Fruit fly (Drosophila melanogaster) whole organism, adult: Measurements from ENCODE around the gene CG3734.

Experiments
- CG11617 ChIP-seq: fragments of 200-800 bp; sonication (Bioruptor generic); optimal IDR thresholded peaks from 2 replicates; lab custom pipeline; 2017; ENCODE audit warnings: mild to moderate bottlenecking, missing biosample characterization, missing genetic modification reagents, missing genetic modification characterization
- CG12768 ChIP-seq: fragments of 200-800 bp; sonication (Bioruptor generic); optimal IDR thresholded peaks from 2 replicates; lab custom pipeline; 2017; ENCODE audit warnings: missing biosample characterization, missing genetic modification characterization, mild to moderate bottlenecking, moderate library complexity, missing genetic modification reagents
- CG14711 ChIP-seq: fragments of 200-800 bp; sonication (Bioruptor generic); optimal IDR thresholded peaks from 2 replicates; lab custom pipeline; 2018; ENCODE audit warnings: missing biosample characterization, mild to moderate bottlenecking, missing genetic modification characterization, moderate library complexity
- CG1620 ChIP-seq: fragments of 200-800 bp; sonication (Bioruptor generic); optimal IDR thresholded peaks from 2 replicates; lab custom pipeline; 2016; ENCODE audit warnings: missing biosample characterization, missing genetic modification characterization
- CG33017 ChIP-seq: fragments of 200-800 bp; sonication (Bioruptor generic); optimal IDR thresholded peaks from 2 replicates; lab custom pipeline; 2018; ENCODE audit warnings: missing biosample characterization, mild to moderate bottlenecking, missing genetic modification characterization, moderate library complexity
- CG5204 ChIP-seq: fragments of 200-800 bp; sonication (Bioruptor generic); optimal IDR thresholded peaks from 2 replicates; lab custom pipeline; 2016; ENCODE audit warnings: missing biosample characterization, missing genetic modification characterization
- CG7045 ChIP-seq: fragments of 200-800 bp; sonication (Bioruptor generic); optimal IDR thresholded peaks from 2 replicates; lab custom pipeline; 2017; ENCODE audit warnings: missing biosample characterization, mild to moderate bottlenecking, missing genetic modification characterization
- CG7101 ChIP-seq: fragments of 200-800 bp; sonication (Bioruptor generic); optimal IDR thresholded peaks from 2 replicates; lab custom pipeline; 2018; ENCODE audit warnings: missing biosample characterization, mild to moderate bottlenecking, missing genetic modification characterization, moderate library complexity
- Clk ChIP-seq: fragments of 200-800 bp; sonication (Bioruptor generic); optimal IDR thresholded peaks from 2 replicates; lab custom pipeline; 2017; ENCODE audit warnings: missing biosample characterization, missing genetic modification characterization
- Crg-1 ChIP-seq: fragments of 200-800 bp; sonication (Bioruptor generic); optimal IDR thresholded peaks from 2 replicates; lab custom pipeline; 2016; ENCODE audit warnings: missing biosample characterization, missing genetic modification characterization
- Hr96 ChIP-seq: fragments of 200-800 bp; sonication (Bioruptor generic); optimal IDR thresholded peaks from 2 replicates; lab custom pipeline; 2016; ENCODE audit warnings: missing biosample characterization, missing genetic modification characterization
- Mnt ChIP-seq: fragments of 200-800 bp; sonication (Bioruptor generic); optimal IDR thresholded peaks from 2 replicates; lab custom pipeline; 2016; ENCODE audit warnings: missing biosample characterization, mild to moderate bottlenecking, missing genetic modification characterization
- bab1 ChIP-seq: fragments of 200-800 bp; sonication (Bioruptor generic); optimal IDR thresholded peaks from 3 replicates; lab custom pipeline; 2019; ENCODE audit warnings: missing biosample characterization, mild to moderate bottlenecking, missing genetic modification characterization, moderate library complexity
- cic ChIP-seq: fragments of 200-800 bp; sonication (Bioruptor generic); optimal IDR thresholded peaks from 2 replicates; lab custom pipeline; 2017; ENCODE audit warnings: missing biosample characterization, mild to moderate bottlenecking, missing genetic modification characterization, moderate library complexity
- cnc ChIP-seq, 2 experiments: fragments of >200 bp; optimal IDR thresholded peaks; 2 replicates each; lab custom pipeline; 2017
- kay ChIP-seq: fragments of 200-800 bp; sonication (Bioruptor generic); peaks from one replicate; lab custom pipeline; 2016; ENCODE audit warnings: missing biosample characterization, missing genetic modification characterization, borderline replicate concordance
- ovo ChIP-seq: fragments of 200-800 bp; sonication (Bioruptor generic); optimal IDR thresholded peaks from 2 replicates; lab custom pipeline; 2016; ENCODE audit warnings: missing biosample characterization, missing genetic modification characterization
- pad ChIP-seq: fragments of 200-800 bp; sonication (Bioruptor generic); optimal IDR thresholded peaks from 3 replicates; lab custom pipeline; 2017; ENCODE audit warnings: missing biosample characterization, missing genetic modification characterization, mild to moderate bottlenecking, moderate library complexity, missing genetic modification reagents
- tj ChIP-seq: fragments of 200-800 bp; sonication (Bioruptor generic); optimal IDR thresholded peaks from 3 replicates; lab custom pipeline; 2017; ENCODE audit warnings: missing biosample characterization, mild to moderate bottlenecking, missing genetic modification characterization, moderate library complexity
- toe ChIP-seq: fragments of 200-800 bp; sonication (Bioruptor generic); optimal IDR thresholded peaks from 2 replicates; lab custom pipeline; 2016; ENCODE audit warnings: missing biosample characterization, missing genetic modification characterization

CG3734 gene

DNA sequence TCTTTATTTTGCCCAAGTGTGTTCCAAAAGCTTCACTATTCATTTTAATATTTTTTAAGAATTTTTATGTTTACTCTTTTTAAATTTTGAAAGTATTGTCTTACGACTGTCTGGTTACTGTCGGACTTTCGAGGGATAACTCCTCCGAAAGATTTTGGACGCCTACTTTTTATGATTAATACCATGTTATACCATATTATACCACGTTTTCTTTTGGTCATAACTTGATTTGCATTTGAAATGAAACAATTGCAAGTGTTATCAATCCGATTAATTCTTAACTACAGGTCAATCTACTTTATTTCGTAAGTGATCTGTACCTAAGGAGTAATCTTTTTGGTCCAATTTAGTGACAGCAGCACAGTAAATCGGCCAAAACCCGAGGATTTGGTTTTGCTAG is 11.7 kb upstream of the CG3734 start, which contains the start of gene CG31404:
Gene CG31404, minus strand, starts transcription at position 101 of the 400 bp plus-strand sequence.
- TF ChIP-seq Clk (no peak), CG12768 (no peak), cnc (optimal IDR thresholded peaks at IDR 0.05; lab: Kevin White, UChicago) (no peak), CG5204 (no peak)

- TF ChIP-seq cnc (optimal IDR thresholded peaks at IDR 0.05; lab: Kevin White, UChicago) (no peak), pad (GFP tag; lab: Kevin White, UChicago) (no peak), Hr96 (no peak), Mnt (no peak)
These were observed 10.5 kb upstream of the CG3734 start, which contains the start of gene CG31245 for dm6 chr3R:19377125-19377524. Gene CG31245 (minus strand): TSS chr3R:19377225.

- no peak for TF ChIP-seq bab1 (GFP tag; lab: Kevin White, UChicago)
- no peak for TF ChIP-seq cnc (optimal IDR thresholded peaks at IDR 0.05; lab: Kevin White, UChicago)
These were observed 4.4 kb upstream of the CG3734 start for dm6 chr3R:19383298-19383697.

DNA sequence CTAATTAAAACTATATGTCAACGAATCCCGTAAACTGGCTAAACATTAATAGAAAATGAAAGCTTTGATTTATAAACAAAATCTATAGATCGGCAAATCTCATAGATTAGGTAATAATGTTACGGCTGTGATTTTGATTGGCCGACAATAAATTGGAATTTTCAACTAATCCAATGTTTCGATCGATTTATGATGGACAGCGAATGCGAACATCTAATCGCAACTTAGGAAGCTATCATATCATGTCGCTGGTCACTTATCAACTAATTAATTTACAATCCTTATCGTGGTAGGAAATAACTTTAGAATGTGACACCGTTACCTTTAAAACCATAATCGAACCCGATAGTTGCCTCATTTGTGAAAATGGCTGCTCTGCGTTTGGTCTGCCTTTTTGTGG is 2.3 kb downstream of the CG3734 start, which contains the start of gene CG18493:
Gene CG18493, plus strand, starts transcription at position 352 of the 400 bp plus-strand sequence.
- TF ChIP-seq cic (GFP tag; lab: Kevin White, UChicago) (peak; percentile 10), CG7101 (no peak), kay (GFP tag; lab: Kevin White, UChicago) (no peak)

dm6 chr3R:19393060-19393459 is 5.4 kb downstream of the CG3734 start, which contains the start of gene CG3739:
Gene CG3739 (plus strand): TSS chr3R:19393360.
- TF ChIP-seq Mnt = no peak
- TF ChIP-seq bab1 (GFP tag; lab: Kevin White, UChicago) = no peak
- no peak for TF ChIP-seq ovo (GFP tag; lab: Kevin White, UChicago)
- no peak for TF ChIP-seq CG7101
- TF ChIP-seq CG5204 = no peak
- TF ChIP-seq Clk = no peak
- no peak for TF ChIP-seq Crg-1
- TF ChIP-seq cic (GFP tag; lab: Kevin White, UChicago) = no peak
- TF ChIP-seq CG7045 (GFP tag; lab: Kevin White, UChicago) = no peak
- TF ChIP-seq pad (GFP tag; lab: Kevin White, UChicago) = no peak

DNA sequence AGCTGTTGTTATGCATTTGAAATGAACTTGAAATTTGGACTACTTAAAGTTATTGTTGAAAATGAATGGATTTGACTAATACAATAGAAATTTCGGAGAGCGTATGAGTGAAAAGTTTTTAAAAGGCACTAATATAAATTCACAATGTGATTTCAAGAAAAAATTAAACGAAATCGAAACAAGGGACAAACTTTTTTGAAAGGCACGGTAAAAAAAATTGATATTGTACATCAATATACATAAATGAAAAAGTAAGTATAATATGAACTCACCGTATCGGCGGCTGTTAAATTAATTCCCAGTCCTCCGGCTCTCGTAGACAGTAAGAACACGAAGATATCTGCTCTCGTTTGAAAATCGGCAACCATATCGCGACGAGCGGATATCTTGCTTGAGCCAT is 10.8 kb downstream of the CG3734 start, which contains the start of gene CG31244:
Gene CG31244, minus strand, starts transcription at position 101 of the 400 bp plus-strand sequence.
- TF ChIP-seq Hr96 (no peak), bab1 (GFP tag; lab: Kevin White, UChicago) (no peak)

dm6 chr3R:19403096-19403515 is 15.4 kb downstream of the CG3734 start, which contains the start of the genes Ino80 and Aptx:
Gene Ino80 (minus strand): TSS chr3R:19403153.
Gene Aptx (plus strand): TSS chr3R:19403455.
- peak; percentile 75 for TF ChIP-seq ovo (GFP tag; lab: Kevin White, UChicago)
- TF ChIP-seq CG1620 (GFP tag; lab: Kevin White, UChicago) = peak; percentile 91
- TF ChIP-seq CG12768 = peak; percentile 91
- TF ChIP-seq cnc (optimal IDR thresholded peaks at IDR 0.05; lab: Kevin White, UChicago) = no peak
- TF ChIP-seq pad (GFP tag; lab: Kevin White, UChicago) = peak; percentile 71
- TF ChIP-seq CG33017 (tag; lab: Kevin White, UChicago) = peak; percentile 87
- TF ChIP-seq CG7045 (GFP tag; lab: Kevin White, UChicago) = peak; percentile 94
- peak; percentile 40 for TF ChIP-seq cic (GFP tag; lab: Kevin White, UChicago)
- peak; percentile 78 for TF ChIP-seq Mnt
- TF ChIP-seq kay (GFP tag; lab: Kevin White, UChicago) = no peak
- peak; percentile 91 for TF ChIP-seq CG7101
- TF ChIP-seq CG14711 (tag; lab: Kevin White, UChicago) = peak; percentile 87
- peak; percentile 68 for TF ChIP-seq tj
- peak; percentile 93 for TF ChIP-seq CG5204
- TF ChIP-seq Crg-1 = peak; percentile 84
- TF ChIP-seq Hr96 = peak; percentile 85
- peak; percentile 85 for TF ChIP-seq Clk
- TF ChIP-seq CG11617 (GFP tag; lab: Kevin White, UChicago) = peak; percentile 88
- TF ChIP-seq bab1 (GFP tag; lab: Kevin White, UChicago) = peak; percentile 92
- peak; percentile 94 for TF ChIP-seq toe (GFP tag; lab: Kevin White, UChicago)

dm6 chr3R:19404296-19404695 is 16.6 kb downstream of the CG3734 start:
- TF ChIP-seq Crg-1 (no peak), CG1620 (GFP tag; lab: Kevin White, UChicago) (no peak), CG14711 (tag; lab: Kevin White, UChicago) (no peak), CG12768 (no peak), Clk (no peak), cnc (optimal IDR thresholded peaks at IDR 0.05; lab: Kevin White, UChicago) (no peak), CG5204 (no peak), Hr96 (no peak)
